Worm (Caenorhabditis elegans): Measurements from ENCODE around the gene nhl-1.

DNA sequence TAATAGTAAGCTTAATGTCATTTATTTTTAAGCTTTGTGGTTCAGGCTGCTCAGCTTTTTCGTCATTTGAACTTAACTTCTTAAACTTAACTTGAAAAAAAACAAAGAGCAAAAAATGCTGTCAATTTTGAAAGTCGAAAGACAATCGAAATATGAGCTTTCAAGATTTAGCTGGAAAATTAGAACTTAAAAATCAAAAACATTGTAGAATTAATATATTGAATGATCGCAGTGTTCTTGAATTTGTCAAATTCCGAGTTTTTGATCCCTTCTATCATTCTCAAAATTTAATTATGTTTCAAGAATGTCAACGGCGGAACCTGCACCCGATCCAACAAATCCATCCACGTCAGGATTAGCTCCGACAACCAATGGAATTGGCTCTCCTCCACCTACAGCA lies 27.5 kb upstream of the nhl-1 start, which contains the start of gene tax-4:
- TF ChIP-seq gmeb-1 (tag; optimal IDR thresholded peaks at IDR 0.05): no peak
- TF ChIP-seq lin-39 (tag; optimal IDR thresholded peaks at IDR 0.05): no peak
- no peak for TF ChIP-seq elt-3 (tag; optimal IDR thresholded peaks at IDR 0.05)
- TF ChIP-seq sma-3 (GFP tag; optimal IDR thresholded peaks at IDR 0.05): no peak
- TF ChIP-seq nhr-10 (tag; optimal IDR thresholded peaks at IDR 0.05): no peak
- no peak for TF ChIP-seq ama-1 (optimal IDR thresholded peaks at IDR 0.05)
- no peak for TF ChIP-seq nhr-23 (tag; optimal IDR thresholded peaks at IDR 0.05)
- no peak for TF ChIP-seq nhr-6 (tag; optimal IDR thresholded peaks at IDR 0.05)
- no peak for TF ChIP-seq ztf-4 (tag; optimal IDR thresholded peaks at IDR 0.05)
- TF ChIP-seq dmd-4 (tag; optimal IDR thresholded peaks at IDR 0.05): no peak
- no peak for TF ChIP-seq ztf-11 (tag; optimal IDR thresholded peaks at IDR 0.05)
- no peak for TF ChIP-seq skn-1 (tag; optimal IDR thresholded peaks at IDR 0.05)
- no peak for TF ChIP-seq nhr-237 (tag; optimal IDR thresholded peaks at IDR 0.05)
- no peak for TF ChIP-seq mab-5 (tag; optimal IDR thresholded peaks at IDR 0.05)

All from whole organism, L2 larva.